Worm (Caenorhabditis elegans) whole organism, young adult: ENCODE results near the gene hmg-1.2.

Experiments
- D2030.7 ChIP-seq: fragments of 200-800 bp; sonication (Bioruptor generic); IDR thresholded peaks from 2 replicates; pipeline ENCODE4 v1.3.6; 2022; ENCODE audit warnings: missing genetic modification reagents, missing genetic modification characterization, missing compliant biosample characterization
- F57C9.4 ChIP-seq: sonication (generic microtip); optimal IDR thresholded peaks from 2 replicates; lab custom pipeline; 2017; ENCODE audit warnings: mild to moderate bottlenecking, missing genetic modification characterization, missing compliant biosample characterization
- K12H6.12 ChIP-seq: fragments of 200-800 bp; sonication (Bioruptor generic); optimal IDR thresholded peaks from 2 replicates; lab custom pipeline; 2018; ENCODE audit warnings: mild to moderate bottlenecking, missing genetic modification characterization, missing compliant biosample characterization
- Y53G8AR.9 ChIP-seq: fragments of 200-800 bp; sonication (Bioruptor generic); conservative IDR thresholded peaks from 2 replicates; pipeline ENCODE4 v1.3.6; 2022; ENCODE audit warnings: missing genetic modification reagents, missing genetic modification characterization, missing compliant biosample characterization
- Y67H2A.10 ChIP-seq: fragments of 200-800 bp; sonication (Bioruptor generic); conservative IDR thresholded peaks from 2 replicates; pipeline ENCODE4 v1.3.6; 2022; ENCODE audit warnings: missing genetic modification reagents, missing genetic modification characterization, missing compliant biosample characterization
- aptf-3 ChIP-seq: fragments of 200-800 bp; sonication (Bioruptor generic); IDR thresholded peaks from 2 replicates; pipeline ENCODE4 v1.3.6; 2022; ENCODE audit warnings: missing genetic modification characterization, missing compliant biosample characterization
- attf-3 ChIP-seq: fragments of 200-800 bp; sonication (Bioruptor generic); conservative IDR thresholded peaks from 2 replicates; pipeline ENCODE4 v1.3.6; 2022; ENCODE audit warnings: missing genetic modification reagents, missing genetic modification characterization, missing compliant biosample characterization
- cebp-2 ChIP-seq: fragments of 200-800 bp; sonication (Bioruptor generic); IDR thresholded peaks from 2 replicates; pipeline ENCODE4 v1.3.6; 2022; ENCODE audit warnings: missing genetic modification characterization, missing compliant biosample characterization
- ceh-40 ChIP-seq: fragments of 200-800 bp; sonication (Bioruptor generic); IDR thresholded peaks from 2 replicates; pipeline ENCODE4 v1.3.6; 2022; ENCODE audit warnings: missing genetic modification characterization, missing compliant biosample characterization
- dox-1 ChIP-seq: fragments of 200-800 bp; sonication (Bioruptor generic); IDR thresholded peaks from 2 replicates; pipeline ENCODE4 v1.3.6; 2022; ENCODE audit warnings: missing genetic modification reagents, missing genetic modification characterization, missing compliant biosample characterization
- dpff-1 ChIP-seq: sonication (generic microtip); optimal IDR thresholded peaks from 2 replicates; lab custom pipeline; 2017; ENCODE audit warnings: mild to moderate bottlenecking, missing genetic modification characterization, missing compliant biosample characterization
- egl-18 ChIP-seq: fragments of 200-800 bp; sonication (Bioruptor generic); IDR thresholded peaks from 2 replicates; pipeline ENCODE4 v1.3.6; 2022; ENCODE audit warnings: missing genetic modification reagents, missing genetic modification characterization, missing compliant biosample characterization
- egrh-3 ChIP-seq: fragments of 200-800 bp; sonication (Bioruptor generic); IDR thresholded peaks from 2 replicates; pipeline ENCODE4 v1.3.6; 2022; ENCODE audit warnings: missing genetic modification reagents, missing genetic modification characterization, missing compliant biosample characterization
- hlh-26 ChIP-seq: fragments of 200-800 bp; sonication (Bioruptor generic); conservative IDR thresholded peaks from 2 replicates; pipeline ENCODE4 v1.3.6; 2022; ENCODE audit warnings: missing genetic modification reagents, missing genetic modification characterization, missing compliant biosample characterization
- hsf-1 ChIP-seq: fragments of 200-800 bp; sonication (Bioruptor generic); IDR thresholded peaks from 2 replicates; pipeline ENCODE4 v1.3.6; 2022; ENCODE audit warnings: missing genetic modification reagents, missing genetic modification characterization, missing compliant biosample characterization
- let-607 ChIP-seq, 2 experiments: fragments of 200-800 bp in 1 of 2; sonication (Bioruptor generic) in 1 of 2; sonication (generic microtip) in 1 of 2; optimal IDR thresholded peaks; 2 replicates each; lab custom pipeline; 2016 to 2018; ENCODE audit warnings: mild to moderate bottlenecking in 2 of 2, missing compliant biosample characterization in 2 of 2, missing genetic modification characterization in 2 of 2, moderate library complexity in 2 of 2, missing genotype in 1 of 2
- lir-1 ChIP-seq: fragments of 200-800 bp; sonication (Bioruptor generic); conservative IDR thresholded peaks from 2 replicates; pipeline ENCODE4 v1.3.6; 2022; ENCODE audit warnings: missing genetic modification reagents, missing genetic modification characterization, missing compliant biosample characterization
- madf-10 ChIP-seq: sonication (generic microtip); optimal IDR thresholded peaks from 2 replicates; lab custom pipeline; 2016; ENCODE audit warnings: mild to moderate bottlenecking, missing genetic modification characterization, missing compliant biosample characterization
- madf-6 ChIP-seq: fragments of 200-800 bp; sonication (Bioruptor generic); IDR thresholded peaks from 2 replicates; pipeline ENCODE4 v1.3.6; 2022; ENCODE audit warnings: missing genetic modification reagents, missing genetic modification characterization, missing compliant biosample characterization
- mel-28 ChIP-seq: sonication (generic microtip); optimal IDR thresholded peaks from 2 replicates; lab custom pipeline; 2016; ENCODE audit warnings: borderline replicate concordance, mild to moderate bottlenecking, missing genetic modification characterization, missing compliant biosample characterization
- mxl-1 ChIP-seq: sonication (generic microtip); optimal IDR thresholded peaks from 2 replicates; lab custom pipeline; 2016; ENCODE audit warnings: missing genetic modification characterization, missing compliant biosample characterization
- nhr-27 ChIP-seq: fragments of 200-800 bp; sonication (Bioruptor generic); optimal IDR thresholded peaks from 2 replicates; lab custom pipeline; 2018; ENCODE audit warnings: mild to moderate bottlenecking, missing genetic modification characterization, moderate library complexity, missing compliant biosample characterization
- nhr-90 ChIP-seq: sonication (generic microtip); optimal IDR thresholded peaks from 2 replicates; lab custom pipeline; 2016; ENCODE audit warnings: missing genotype, mild to moderate bottlenecking, missing genetic modification characterization, missing compliant biosample characterization
- pha-4 ChIP-seq: fragments of 150-350 bp; sonication (generic microtip); optimal IDR thresholded peaks from 2 replicates; lab custom pipeline; 2014; ENCODE audit warnings: missing biosample characterization, missing genetic modification reagents, missing genetic modification characterization
- sea-2 ChIP-seq: fragments of 200-800 bp; sonication (Bioruptor generic); IDR thresholded peaks from 2 replicates; pipeline ENCODE4 v1.3.6; 2022; ENCODE audit warnings: missing genetic modification characterization, missing compliant biosample characterization
- snpc-1.1 ChIP-seq: sonication (generic microtip); optimal IDR thresholded peaks from 2 replicates; lab custom pipeline; 2017; ENCODE audit warnings: missing genetic modification characterization, mild to moderate bottlenecking, missing compliant biosample characterization, antibody characterized with exemption, moderate library complexity, missing genotype, missing genetic modification reagents; ENCODE audit not compliant: insufficient read depth
- snpc-4 ChIP-seq, 5 experiments: fragments of 150-350 bp in 1 of 5; sonication (generic microtip) in 4 of 5; optimal IDR thresholded peaks; 2 replicates each; lab custom pipeline; 2014 to 2018; ENCODE audit warnings: missing genetic modification characterization in 5 of 5, missing biosample characterization in 3 of 5, antibody characterized with exemption in 2 of 5, mild to moderate bottlenecking in 2 of 5, missing compliant biosample characterization in 2 of 5, missing genotype in 2 of 5, moderate library complexity in 2 of 5, missing genetic modification reagents in 1 of 5
- unc-62 ChIP-seq: fragments of 150-350 bp; optimal IDR thresholded peaks from 2 replicates; lab custom pipeline; 2014; ENCODE audit warnings: missing biosample characterization, missing genetic modification reagents, missing genetic modification characterization
- zfh-2 ChIP-seq: fragments of 200-800 bp; sonication (Bioruptor generic); conservative IDR thresholded peaks from 2 replicates; pipeline ENCODE4 v1.3.6; 2022; ENCODE audit warnings: missing genetic modification reagents, missing genetic modification characterization, missing compliant biosample characterization
- ztf-18 ChIP-seq: sonication (generic microtip); optimal IDR thresholded peaks from 2 replicates; lab custom pipeline; 2016; ENCODE audit warnings: missing genotype, mild to moderate bottlenecking, missing genetic modification characterization, missing compliant biosample characterization
- ztf-26 ChIP-seq: sonication (generic microtip); optimal IDR thresholded peaks from 2 replicates; lab custom pipeline; 2017; ENCODE audit warnings: missing genetic modification characterization, missing compliant biosample characterization
- ztf-3 ChIP-seq: fragments of 200-800 bp; sonication (Bioruptor generic); optimal IDR thresholded peaks from 2 replicates; lab custom pipeline; 2018; ENCODE audit warnings: mild to moderate bottlenecking, missing genetic modification characterization, missing compliant biosample characterization

The hmg-1.2 gene

DNA sequence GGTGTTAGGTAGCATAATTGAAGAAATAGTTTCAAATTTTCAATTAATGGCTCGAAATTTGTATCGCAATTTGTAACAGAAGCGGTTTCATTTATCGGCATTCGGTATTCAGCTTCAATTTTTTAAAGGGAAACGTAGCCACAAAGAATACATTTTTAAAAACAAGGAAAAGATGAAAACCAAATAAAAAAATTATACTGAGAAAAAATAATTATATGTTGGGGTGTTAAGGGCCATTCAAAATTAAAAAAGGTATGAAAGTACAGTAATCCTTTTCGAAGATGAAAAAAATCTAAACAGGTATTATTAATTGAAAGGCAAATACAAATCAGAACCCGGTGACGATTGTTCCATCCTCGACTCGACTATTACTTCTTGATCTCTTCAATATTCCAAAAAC is 21.9 kb upstream of the hmg-1.2 start, which contains the start of gene srg-1:
Gene srg-1, minus strand, starts transcription at position 101 of the 400 bp plus-strand sequence.
- TF ChIP-seq let-607 (tag; optimal IDR thresholded peaks at IDR 0.05; lab: Kevin White, UChicago) (no peak), hlh-26 (GFP tag; lab: Robert Waterston, UW) (no peak), snpc-4 (GFP tag; optimal IDR thresholded peaks at IDR 0.05; lab: Kevin White, UChicago) (no peak), snpc-4 (tag; optimal IDR thresholded peaks at IDR 0.05; lab: Kevin White, UChicago) (no peak), mel-28 (tag; lab: Kevin White, UChicago) (no peak), D2030.7 (GFP tag; lab: Robert Waterston, UW) (no peak), ztf-26 (tag; lab: Kevin White, UChicago) (no peak), Y53G8AR.9 (no peak), madf-10 (no peak), ztf-3 (no peak), cebp-2 (no peak)

DNA sequence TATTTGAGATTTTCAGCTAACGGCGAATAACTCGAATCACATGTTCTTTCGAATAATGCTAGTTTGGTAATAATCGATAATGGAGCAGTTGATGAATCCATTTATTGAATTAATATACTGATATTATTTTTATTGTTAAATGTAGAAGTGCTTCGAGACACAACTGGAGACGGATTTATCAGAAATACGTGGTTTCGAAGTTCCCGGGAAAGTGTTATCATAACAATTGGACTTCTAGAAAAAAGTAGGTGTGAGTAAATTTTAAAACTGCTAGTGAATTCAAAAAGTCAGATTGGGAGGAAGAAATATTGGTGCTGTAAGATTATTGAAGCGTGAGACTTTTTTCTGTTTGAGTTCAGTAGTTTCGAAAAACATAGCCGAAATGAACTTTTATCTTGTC is 20.1 kb upstream of the hmg-1.2 start, which contains the start of gene srg-2:
Gene srg-2, minus strand, starts transcription at position 101 of the 400 bp plus-strand sequence.
- TF ChIP-seq nhr-90 (tag; lab: Kevin White, UChicago) (no peak), let-607 (tag; optimal IDR thresholded peaks at IDR 0.05; lab: Kevin White, UChicago) (no peak)

DNA sequence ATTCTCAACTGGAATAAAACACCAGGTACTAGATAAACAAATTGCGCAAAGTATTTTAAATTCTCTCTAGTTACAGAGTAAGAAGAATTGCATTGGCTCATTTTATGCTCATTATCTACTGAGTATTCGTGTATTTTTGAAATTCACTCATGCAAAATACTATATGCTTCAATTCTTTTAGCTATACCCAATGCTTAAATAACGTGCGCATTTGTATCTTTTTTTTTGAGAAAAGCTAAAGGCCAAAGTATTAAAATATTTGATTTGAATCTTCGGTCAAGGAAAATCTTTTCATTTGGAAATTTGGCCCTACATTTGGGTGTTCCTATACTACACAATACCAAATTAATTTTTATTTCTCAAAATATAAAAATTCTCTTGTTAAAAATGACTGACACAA is 18.2 kb upstream of the hmg-1.2 start, which contains the start of gene srg-4:
Gene srg-4, minus strand, starts transcription at position 101 of the 400 bp plus-strand sequence.
- no peak for TF ChIP-seq mxl-1 (tag; lab: Kevin White, UChicago)
- no peak for TF ChIP-seq ztf-18 (tag; lab: Kevin White, UChicago)
- TF ChIP-seq zfh-2 (GFP tag; lab: Robert Waterston, UW) = no peak
- no peak for TF ChIP-seq Y67H2A.10 (GFP tag; lab: Robert Waterston, UW)
- no peak for TF ChIP-seq aptf-3 (GFP tag; lab: Robert Waterston, UW)
- no peak for TF ChIP-seq nhr-27 (tag; lab: Kevin White, UChicago)
- TF ChIP-seq K12H6.12 = no peak
- TF ChIP-seq D2030.7 (GFP tag; lab: Robert Waterston, UW) = no peak
- no peak for TF ChIP-seq egl-18 (GFP tag; lab: Robert Waterston, UW)
- no peak for TF ChIP-seq dox-1 (GFP tag; lab: Robert Waterston, UW)
- TF ChIP-seq sea-2 (GFP tag; lab: Robert Waterston, UW) = no peak
- no peak for TF ChIP-seq madf-6
- TF ChIP-seq attf-3 (GFP tag; lab: Robert Waterston, UW) = no peak
- TF ChIP-seq unc-62 = no peak
- TF ChIP-seq snpc-1.1 (tag; lab: Kevin White, UChicago) = no peak

DNA sequence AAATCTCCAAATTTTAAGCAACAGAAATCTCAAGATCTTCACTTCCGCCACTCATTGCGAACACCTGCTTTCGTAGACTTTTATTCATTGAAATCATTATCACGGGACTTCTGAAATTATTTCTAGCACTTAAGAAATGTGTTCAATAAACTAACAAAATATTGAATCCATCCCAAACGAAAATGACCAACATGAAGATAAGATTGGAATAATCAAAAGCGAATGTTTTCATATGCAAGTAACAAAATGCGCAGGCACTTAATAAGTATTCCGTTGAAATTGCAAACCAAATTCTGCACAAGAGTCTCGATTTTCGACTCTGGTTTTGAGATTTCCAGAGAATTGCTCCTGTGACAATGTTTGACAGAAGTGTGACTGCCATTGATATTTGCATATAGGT is 15.7 kb upstream of the hmg-1.2 start, which contains the start of gene srg-5:
Gene srg-5, minus strand, starts transcription at position 101 of the 400 bp plus-strand sequence.
- no peak for TF ChIP-seq ceh-40 (GFP tag; lab: Robert Waterston, UW)
- TF ChIP-seq lir-1 = no peak
- no peak for TF ChIP-seq hsf-1 (GFP tag; lab: Robert Waterston, UW)
- TF ChIP-seq let-607 (tag; optimal IDR thresholded peaks at IDR 0.05; lab: Kevin White, UChicago) = no peak
- TF ChIP-seq F57C9.4 (tag; lab: Kevin White, UChicago) = no peak
- TF ChIP-seq egrh-3 (GFP tag; lab: Robert Waterston, UW) = no peak
- TF ChIP-seq D2030.7 (GFP tag; lab: Robert Waterston, UW) = no peak
- TF ChIP-seq dpff-1 (tag; lab: Kevin White, UChicago) = no peak
- TF ChIP-seq pha-4 (tag; lab: Kevin White, UChicago) = no peak
